Worm (Caenorhabditis elegans) whole organism, mixed stage, embryonic: ENCODE measurements around the gene ZK616.8.

ENCODE experiments used
- mab-5 ChIP-seq: fragments of 150-350 bp; optimal IDR thresholded peaks from 2 replicates; lab custom pipeline; 2014; ENCODE audit warnings: missing biosample characterization, missing genetic modification characterization
- nhr-12 ChIP-seq: fragments of 150-350 bp; optimal IDR thresholded peaks from 2 replicates; lab custom pipeline; 2014; ENCODE audit warnings: missing biosample characterization, missing genetic modification characterization
- nhr-237 ChIP-seq: fragments of 150-350 bp; optimal IDR thresholded peaks from 2 replicates; lab custom pipeline; 2014; ENCODE audit warnings: missing biosample characterization, missing genetic modification characterization
- tbx-8 ChIP-seq: fragments of 200-800 bp; sonication (Bioruptor generic); optimal IDR thresholded peaks from 2 replicates; lab custom pipeline; 2018; ENCODE audit warnings: mild to moderate bottlenecking, missing genetic modification characterization, moderate library complexity, missing compliant biosample characterization

DNA sequence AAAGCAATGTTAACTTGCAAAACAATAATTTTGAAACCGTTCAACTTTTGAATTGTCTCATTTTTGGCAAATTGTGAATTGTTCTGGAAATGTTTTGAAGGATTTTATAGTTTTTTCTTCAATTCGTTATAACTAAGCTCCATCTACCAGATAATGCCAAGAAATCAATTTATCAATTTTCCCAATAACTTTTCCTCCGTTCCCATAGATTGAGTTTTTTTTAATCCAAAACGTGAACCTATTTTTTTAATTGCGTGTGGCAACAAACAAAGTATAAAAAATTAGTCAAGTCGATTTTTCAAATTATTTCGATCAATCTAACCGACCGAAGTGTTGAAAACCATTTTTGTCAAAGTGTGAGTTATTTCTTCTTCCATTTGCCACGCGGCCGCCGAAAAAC lies 40.7 kb upstream of the ZK616.8 start, which contains the start of gene Y4C6A.4:
- no peak for TF ChIP-seq tbx-8 (GFP tag; lab: Kevin White, UChicago)
- TF ChIP-seq nhr-12: no peak
- no peak for TF ChIP-seq nhr-237 (tag; lab: Kevin White, UChicago)
- TF ChIP-seq mab-5: no peak
